Worm (Caenorhabditis elegans) whole organism, mixed stage, embryonic: ENCODE results near the gene agxt-1.

ENCODE experiments used
- ces-1 ChIP-seq: fragments of 150-350 bp; optimal IDR thresholded peaks from 2 replicates; lab custom pipeline; 2014; ENCODE audit warnings: missing biosample characterization, missing genetic modification reagents, missing genetic modification characterization
- elt-3 ChIP-seq: fragments of 150-350 bp; optimal IDR thresholded peaks from 2 replicates; lab custom pipeline; 2014; ENCODE audit warnings: missing biosample characterization, missing genetic modification characterization
- lin-13 ChIP-seq: fragments of 150-350 bp; optimal IDR thresholded peaks from 2 replicates; lab custom pipeline; 2014; ENCODE audit warnings: missing biosample characterization, missing genetic modification characterization
- mep-1 ChIP-seq: fragments of 150-350 bp; optimal IDR thresholded peaks from 2 replicates; lab custom pipeline; 2017; ENCODE audit warnings: missing biosample characterization, missing genetic modification reagents, missing genetic modification characterization, inconsistent platforms
- nhr-12 ChIP-seq: fragments of 150-350 bp; optimal IDR thresholded peaks from 2 replicates; lab custom pipeline; 2014; ENCODE audit warnings: missing biosample characterization, missing genetic modification characterization
- nhr-237 ChIP-seq: fragments of 150-350 bp; optimal IDR thresholded peaks from 2 replicates; lab custom pipeline; 2014; ENCODE audit warnings: missing biosample characterization, missing genetic modification characterization
- nhr-28 ChIP-seq: fragments of 150-350 bp; optimal IDR thresholded peaks from 2 replicates; lab custom pipeline; 2014; ENCODE audit warnings: missing biosample characterization, missing genetic modification characterization
- snpc-4 ChIP-seq: fragments of 150-350 bp; optimal IDR thresholded peaks from 2 replicates; lab custom pipeline; 2014; ENCODE audit warnings: missing biosample characterization, missing genetic modification characterization
- unc-39 ChIP-seq: fragments of 150-350 bp; optimal IDR thresholded peaks from 2 replicates; lab custom pipeline; 2014; ENCODE audit warnings: missing biosample characterization, missing genetic modification characterization
- unc-62 ChIP-seq: fragments of 150-350 bp; optimal IDR thresholded peaks from 2 replicates; lab custom pipeline; 2014; ENCODE audit warnings: missing biosample characterization, missing genetic modification reagents, missing genetic modification characterization

DNA sequence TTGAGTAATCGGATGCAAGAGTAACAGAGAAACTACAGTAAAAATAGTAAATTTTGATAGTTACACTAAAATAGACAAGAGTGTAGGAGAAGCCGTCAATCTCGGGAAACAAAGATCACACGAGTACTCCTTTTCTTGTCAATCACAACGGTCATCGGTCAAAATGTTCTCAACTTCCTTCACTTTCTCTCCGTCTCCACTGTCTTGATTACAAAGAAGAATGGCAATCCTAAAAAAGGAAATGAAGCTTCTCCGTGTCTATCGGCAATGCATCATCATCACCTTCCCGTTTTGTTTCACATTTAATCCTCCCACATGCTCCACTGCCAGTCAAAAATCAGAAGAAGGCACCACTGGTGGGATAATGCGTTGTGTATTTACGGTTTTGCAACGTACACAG is 45.7 kb upstream of the agxt-1 start:
- no peak for TF ChIP-seq mep-1 (tag; lab: Kevin White, UChicago)
- TF ChIP-seq lin-13 (tag; lab: Kevin White, UChicago), result no peak
- TF ChIP-seq nhr-12 (tag; lab: Kevin White, UChicago), result no peak
- TF ChIP-seq elt-3, result no peak
- no peak for TF ChIP-seq ces-1 (GFP tag; lab: Kevin White, UChicago)
- no peak for TF ChIP-seq unc-39
- TF ChIP-seq snpc-4 (tag; lab: Kevin White, UChicago), result no peak
- no peak for TF ChIP-seq nhr-237 (tag; lab: Kevin White, UChicago)
- no peak for TF ChIP-seq unc-62 (GFP tag; lab: Kevin White, UChicago)
- no peak for TF ChIP-seq nhr-28 (tag; lab: Kevin White, UChicago)
